Worm (Caenorhabditis elegans): Measurements from ENCODE around the gene nhx-6.

DNA sequence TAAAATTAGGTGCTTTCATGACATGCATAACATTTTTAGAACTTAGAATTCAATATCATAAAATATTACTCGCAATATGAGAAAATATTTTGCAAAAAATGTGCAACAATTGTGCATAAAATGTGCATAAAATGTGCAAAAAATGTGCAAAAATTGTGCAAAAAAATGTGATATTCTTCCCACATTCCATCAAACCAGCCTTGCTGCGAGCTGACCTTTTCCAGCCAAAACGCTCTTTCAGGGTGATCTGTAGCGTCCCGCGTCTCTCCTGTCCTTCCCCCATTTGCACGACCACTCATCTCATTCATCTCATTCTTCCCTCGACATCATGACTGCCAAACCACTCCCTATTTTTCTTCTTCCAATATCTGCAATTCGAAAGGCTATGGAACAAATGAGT, 5.5 kb downstream of the nhx-6 start, which contains the start of gene fbxb-17:
- TF ChIP-seq ama-1 (optimal IDR thresholded peaks at IDR 0.05) (no peak), nhr-237 (tag; optimal IDR thresholded peaks at IDR 0.05) (no peak), ztf-11 (tag; optimal IDR thresholded peaks at IDR 0.05) (no peak), lin-39 (tag; optimal IDR thresholded peaks at IDR 0.05) (no peak), fos-1 (tag; optimal IDR thresholded peaks at IDR 0.05) (no peak), nfya-1 (tag; optimal IDR thresholded peaks at IDR 0.05; ENCODE audit: insufficient read depth) (no peak), nhr-77 (tag; optimal IDR thresholded peaks at IDR 0.05) (no peak), fkh-10 (GFP tag; optimal IDR thresholded peaks at IDR 0.05) (no peak), sea-2 (GFP tag; optimal IDR thresholded peaks at IDR 0.05) (no peak), elt-2 (tag; optimal IDR thresholded peaks at IDR 0.05) (no peak), jun-1 (tag; optimal IDR thresholded peaks at IDR 0.05) (no peak), lin-15B (tag; optimal IDR thresholded peaks at IDR 0.05) (no peak), ZK546.5 (tag; optimal IDR thresholded peaks at IDR 0.05) (no peak), ceh-82 (tag; optimal IDR thresholded peaks at IDR 0.05) (no peak)
